Fruit fly (Drosophila melanogaster) whole organism, embryonic: ENCODE data around the gene CG7295.

Experiments used
- Atf-2 ChIP-seq: fragments of 200-800 bp; sonication (Bioruptor generic); optimal IDR thresholded peaks from 2 replicates; lab custom pipeline; 2016; ENCODE audit warnings: missing biosample characterization, missing genetic modification characterization
- CG10147 ChIP-seq: fragments of 200-800 bp; sonication (Bioruptor generic); optimal IDR thresholded peaks from 2 replicates; lab custom pipeline; 2019; ENCODE audit warnings: missing biosample characterization, mild to moderate bottlenecking, missing genetic modification characterization, moderate library complexity
- CG10462 ChIP-seq: fragments of 200-800 bp; sonication (Bioruptor generic); optimal IDR thresholded peaks from 2 replicates; lab custom pipeline; 2016; ENCODE audit warnings: missing biosample characterization, missing genetic modification characterization
- CG10959 ChIP-seq: fragments of 200-800 bp; sonication (Bioruptor generic); IDR thresholded peaks from 2 replicates; pipeline ENCODE4 v1.3.6; 2022; ENCODE audit warnings: missing biosample characterization, missing genetic modification characterization
- CG12219 ChIP-seq: fragments of 200-800 bp; sonication (Bioruptor generic); optimal IDR thresholded peaks from 3 replicates; lab custom pipeline; 2018; ENCODE audit warnings: missing biosample characterization, mild to moderate bottlenecking, missing genetic modification characterization
- CG13624 ChIP-seq: fragments of 200-800 bp; sonication (Bioruptor generic); optimal IDR thresholded peaks from 2 replicates; lab custom pipeline; 2016; ENCODE audit warnings: missing biosample characterization, missing genetic modification characterization
- CG14441 ChIP-seq: fragments of 200-800 bp; sonication (Bioruptor generic); IDR thresholded peaks from 2 replicates; pipeline ENCODE4 v1.3.6; 2022; ENCODE audit warnings: missing biosample characterization, missing genetic modification characterization
- CG15269 ChIP-seq: fragments of 200-800 bp; sonication (Bioruptor generic); optimal IDR thresholded peaks from 2 replicates; lab custom pipeline; 2018; ENCODE audit warnings: missing biosample characterization, mild to moderate bottlenecking, missing genetic modification characterization, moderate library complexity
- CG17912 ChIP-seq: fragments of 200-800 bp; sonication (Bioruptor generic); optimal IDR thresholded peaks from 2 replicates; lab custom pipeline; 2018; ENCODE audit warnings: missing biosample characterization, mild to moderate bottlenecking, missing genetic modification characterization
- CG18476 ChIP-seq: fragments of 200-800 bp; sonication (Bioruptor generic); optimal IDR thresholded peaks from 2 replicates; lab custom pipeline; 2016; ENCODE audit warnings: missing biosample characterization, mild to moderate bottlenecking, missing genetic modification characterization
- CG2712 ChIP-seq: fragments of 200-800 bp; optimal IDR thresholded peaks from 3 replicates; lab custom pipeline; 2019; ENCODE audit warnings: missing biosample characterization, mild to moderate bottlenecking, missing genetic modification characterization, moderate library complexity
- CG34224 ChIP-seq: fragments of 200-800 bp; sonication (Bioruptor generic); IDR thresholded peaks from 3 replicates; pipeline ENCODE4 v1.3.6; 2022; ENCODE audit warnings: missing biosample characterization, missing genetic modification characterization; ENCODE audit not compliant: partially characterized antibody
- CG3726 ChIP-seq: fragments of 200-800 bp; sonication (Bioruptor generic); IDR thresholded peaks from 3 replicates; pipeline ENCODE4, ENCODE4 v1.3.6; 2022; ENCODE audit warnings: missing biosample characterization, missing genetic modification characterization
- CG4707 ChIP-seq: fragments of 200-800 bp; sonication (Bioruptor generic); optimal IDR thresholded peaks from 2 replicates; lab custom pipeline; 2018; ENCODE audit warnings: missing biosample characterization, mild to moderate bottlenecking, missing genetic modification characterization, moderate library complexity
- CG8290 ChIP-seq, 3 experiments: fragments of 200-800 bp; sonication (Bioruptor generic); optimal IDR thresholded peaks; 2 replicates each; lab custom pipeline; 2016 to 2019; ENCODE audit warnings: missing biosample characterization in 3 of 3, missing genetic modification characterization in 3 of 3, mild to moderate bottlenecking in 2 of 3, moderate library complexity in 1 of 3
- CG9215 ChIP-seq: fragments of 200-800 bp; sonication (Bioruptor generic); IDR thresholded peaks from 2 replicates; pipeline ENCODE4 v1.3.6; 2022; ENCODE audit warnings: missing biosample characterization, missing genetic modification characterization
- CG9727 ChIP-seq: fragments of 200-800 bp; sonication (Bioruptor generic); optimal IDR thresholded peaks from 3 replicates; lab custom pipeline; 2017; ENCODE audit warnings: missing biosample characterization, mild to moderate bottlenecking, missing genetic modification characterization
- Dip2 ChIP-seq: fragments of 200-800 bp; sonication (Bioruptor generic); IDR thresholded peaks from 2 replicates; pipeline ENCODE4 v1.3.6; 2022; ENCODE audit warnings: missing biosample characterization, missing genetic modification characterization
- Hey ChIP-seq: fragments of 200-800 bp; sonication (Bioruptor generic); optimal IDR thresholded peaks from 3 replicates; lab custom pipeline; 2018; ENCODE audit warnings: missing biosample characterization, mild to moderate bottlenecking, missing genetic modification characterization
- Lpt ChIP-seq: fragments of >200 bp; optimal IDR thresholded peaks from 2 replicates; lab custom pipeline; 2018; ENCODE audit warnings: missing biosample characterization, missing genetic modification characterization
- MBD-R2 ChIP-seq: fragments of 200-800 bp; sonication (Bioruptor generic); IDR thresholded peaks from 2 replicates; pipeline ENCODE4 v1.3.6; 2022; ENCODE audit warnings: missing biosample characterization, missing genetic modification characterization
- Side ChIP-seq: fragments of 200-800 bp; sonication (Bioruptor generic); optimal IDR thresholded peaks from 2 replicates; lab custom pipeline; 2016; ENCODE audit warnings: missing biosample characterization, missing genetic modification characterization
- Sox100B ChIP-seq: fragments of 200-800 bp; sonication (Bioruptor generic); optimal IDR thresholded peaks from 3 replicates; lab custom pipeline; 2018; ENCODE audit warnings: missing biosample characterization, mild to moderate bottlenecking, missing genetic modification characterization
- Stat92E ChIP-seq, 3 experiments: fragments of >200 bp in 2 of 3; fragments of 200-800 bp in 1 of 3; sonication (Bioruptor generic) in 1 of 3; optimal IDR thresholded peaks; 2 replicates each; lab custom pipeline; 2017 to 2019; ENCODE audit warnings: missing biosample characterization in 3 of 3, missing genetic modification characterization in 3 of 3, mild to moderate bottlenecking in 1 of 3, moderate library complexity in 1 of 3
- TFAM ChIP-seq: fragments of 200-800 bp; sonication (Bioruptor generic); optimal IDR thresholded peaks from 2 replicates; lab custom pipeline; 2017; ENCODE audit warnings: missing biosample characterization, missing genetic modification characterization, inconsistent platforms
- abd-A ChIP-seq: fragments of 200-800 bp; sonication (Bioruptor generic); optimal IDR thresholded peaks from 3 replicates; lab custom pipeline; 2019; ENCODE audit warnings: missing biosample characterization, mild to moderate bottlenecking, missing genetic modification characterization, moderate library complexity
- al ChIP-seq: fragments of 200-800 bp; sonication (Bioruptor generic); IDR thresholded peaks from 2 replicates; pipeline ENCODE4 v1.3.6; 2022; ENCODE audit warnings: missing biosample characterization, missing genetic modification characterization
- ase ChIP-seq: fragments of 200-800 bp; sonication (Bioruptor generic); IDR thresholded peaks from 3 replicates; pipeline ENCODE4 v1.3.6; 2022; ENCODE audit warnings: missing biosample characterization, missing genetic modification characterization
- bbx ChIP-seq: fragments of 200-800 bp; sonication (Bioruptor generic); IDR thresholded peaks from 2 replicates; pipeline ENCODE4 v1.3.6; 2022; ENCODE audit warnings: missing biosample characterization, missing genetic modification characterization; ENCODE audit not compliant: partially characterized antibody
- bigmax ChIP-seq: fragments of 200-800 bp; sonication (Bioruptor generic); optimal IDR thresholded peaks from 2 replicates; lab custom pipeline; 2018; ENCODE audit warnings: missing biosample characterization, mild to moderate bottlenecking, missing genetic modification characterization
- bowl ChIP-seq: fragments of 200-800 bp; sonication (Bioruptor generic); IDR thresholded peaks from 2 replicates; pipeline ENCODE4 v1.3.6; 2022; ENCODE audit warnings: missing biosample characterization, missing genetic modification characterization
- cato ChIP-seq: fragments of 200-800 bp; sonication (Bioruptor generic); optimal IDR thresholded peaks from 2 replicates; lab custom pipeline; 2016; ENCODE audit warnings: missing biosample characterization, missing genetic modification characterization, borderline replicate concordance
- chn ChIP-seq: fragments of 200-800 bp; sonication (Bioruptor generic); optimal IDR thresholded peaks from 2 replicates; lab custom pipeline; 2016; ENCODE audit warnings: missing biosample characterization, missing genetic modification characterization
- cwo ChIP-seq: fragments of 200-800 bp; sonication (Bioruptor generic); optimal IDR thresholded peaks from 3 replicates; lab custom pipeline; 2017; ENCODE audit warnings: missing biosample characterization, missing genetic modification characterization, mild to moderate bottlenecking, moderate library complexity, missing genetic modification reagents
- gro ChIP-seq: fragments of 200-800 bp; sonication (Bioruptor generic); optimal IDR thresholded peaks from 2 replicates; lab custom pipeline; 2016; ENCODE audit warnings: missing biosample characterization, missing genetic modification characterization
- ken ChIP-seq: fragments of 200-800 bp; sonication (Bioruptor generic); IDR thresholded peaks from 3 replicates; pipeline ENCODE4 v1.3.6; 2022; ENCODE audit warnings: missing biosample characterization, missing genetic modification characterization
- lmd ChIP-seq: fragments of 200-800 bp; sonication (Bioruptor generic); IDR thresholded peaks from 2 replicates; pipeline ENCODE4 v1.3.6; 2022; ENCODE audit warnings: missing biosample characterization, missing genetic modification characterization
- lov ChIP-seq, 2 experiments: fragments of 200-800 bp in 1 of 2; fragments of >200 bp in 1 of 2; sonication (Bioruptor generic) in 1 of 2; IDR thresholded peaks in 1 of 2; optimal IDR thresholded peaks in 1 of 2; 2 replicates in 1 of 2; 3 replicates in 1 of 2; pipeline versions ENCODE4 v1.3.6 to Lab custom; 2017 to 2022; ENCODE audit warnings: missing biosample characterization in 1 of 2, missing genetic modification characterization in 1 of 2
- nerfin-2 ChIP-seq: fragments of 200-800 bp; sonication (Bioruptor generic); IDR thresholded peaks from 2 replicates; pipeline ENCODE4 v1.3.6; 2022; ENCODE audit warnings: missing biosample characterization, missing genetic modification characterization; ENCODE audit not compliant: partially characterized antibody
- nmo ChIP-seq: fragments of 200-800 bp; sonication (Bioruptor generic); optimal IDR thresholded peaks from 2 replicates; lab custom pipeline; 2018; ENCODE audit warnings: missing biosample characterization, mild to moderate bottlenecking, missing genetic modification characterization, moderate library complexity
- nom ChIP-seq: fragments of 200-800 bp; sonication (Bioruptor generic); optimal IDR thresholded peaks from 2 replicates; lab custom pipeline; 2017; ENCODE audit warnings: missing biosample characterization, missing genetic modification characterization, mild to moderate bottlenecking, moderate library complexity, missing genetic modification reagents
- sug ChIP-seq: fragments of 200-800 bp; optimal IDR thresholded peaks from 2 replicates; lab custom pipeline; 2019; ENCODE audit warnings: missing biosample characterization, mild to moderate bottlenecking, missing genetic modification characterization, moderate library complexity
- trem ChIP-seq: fragments of 200-800 bp; optimal IDR thresholded peaks from 3 replicates; lab custom pipeline; 2019; ENCODE audit warnings: missing biosample characterization, mild to moderate bottlenecking, missing genetic modification characterization, moderate library complexity
- unc-4 ChIP-seq: fragments of 200-800 bp; sonication (Bioruptor generic); IDR thresholded peaks from 2 replicates; pipeline ENCODE4 v1.3.6; 2022; ENCODE audit warnings: missing biosample characterization, missing genetic modification characterization; ENCODE audit not compliant: partially characterized antibody
- vnd ChIP-seq: fragments of 200-800 bp; sonication (Bioruptor generic); IDR thresholded peaks from 3 replicates; pipeline ENCODE4 v1.3.6; 2022; ENCODE audit warnings: missing biosample characterization, missing genetic modification characterization; ENCODE audit not compliant: partially characterized antibody
- vvl ChIP-seq: fragments of 200-800 bp; sonication (Bioruptor generic); IDR thresholded peaks from 2 replicates; pipeline ENCODE4 v1.3.6; 2022; ENCODE audit warnings: missing biosample characterization, missing genetic modification characterization
- zen2 ChIP-seq: fragments of 200-800 bp; sonication (Bioruptor generic); IDR thresholded peaks from 3 replicates; pipeline ENCODE4 v1.3.6; 2022; ENCODE audit warnings: missing biosample characterization, missing genetic modification characterization; ENCODE audit not compliant: partially characterized antibody

CG7295 gene

DNA sequence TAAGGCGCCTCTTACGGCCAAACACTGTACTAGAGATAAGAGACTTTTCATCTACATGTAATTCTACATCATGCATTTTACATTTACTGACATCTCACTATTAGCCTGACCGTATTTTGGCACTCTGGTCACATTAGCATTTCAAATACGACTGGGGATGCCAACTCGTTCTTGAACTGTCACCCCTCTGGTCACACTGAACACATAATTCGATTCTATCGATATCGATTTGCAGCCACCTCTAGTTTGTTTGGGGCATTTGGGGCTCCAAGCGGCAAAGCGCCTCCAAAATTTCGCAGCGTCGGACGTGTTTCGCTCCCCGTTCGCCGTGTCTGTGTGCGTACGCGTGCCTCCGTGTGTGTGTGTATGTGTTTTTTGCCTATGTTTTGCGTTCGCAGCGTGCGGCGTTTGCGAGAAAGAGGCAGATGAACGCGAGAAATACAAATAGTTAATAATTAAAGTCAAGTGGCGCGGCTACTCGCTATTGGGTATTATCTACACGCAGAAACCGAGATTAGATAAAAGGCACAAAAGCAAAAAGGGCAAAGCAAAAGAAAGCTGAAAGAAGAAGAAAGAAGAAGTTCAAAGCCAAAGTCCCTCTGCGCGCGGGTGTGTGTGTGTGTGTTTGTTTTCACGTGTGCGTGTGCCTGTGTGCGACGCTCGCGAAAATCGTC lies 14.9 kb downstream of the CG7295 start, which contains the start of gene Wdr62 (continued):
- no peak for TF ChIP-seq CG10147 (GFP tag; lab: Kevin White, UChicago)
- peak; percentile 67 for TF ChIP-seq sug (tag; lab: Kevin White, UChicago)
- peak; percentile 64 for TF ChIP-seq Hey
- TF ChIP-seq Atf-2 (GFP tag; lab: Kevin White, UChicago), result no peak
- TF ChIP-seq abd-A, result peak; percentile 85
- TF ChIP-seq TFAM, result no peak
- TF ChIP-seq CG8290 (GFP tag; optimal IDR thresholded peaks at IDR 0.05; lab: Kevin White, UChicago), result no peak
- peak in 1 of 2 experiments; percentile 92 for TF ChIP-seq CG8290 (tag; optimal IDR thresholded peaks at IDR 0.05; lab: Kevin White, UChicago)
- TF ChIP-seq Lpt (GFP tag; lab: Kevin White, UChicago), result no peak
- TF ChIP-seq cwo (GFP tag; lab: Kevin White, UChicago), result peak; percentile 71
- TF ChIP-seq CG15269 (tag; lab: Kevin White, UChicago), result peak; percentile 11
- TF ChIP-seq al (GFP tag; lab: Robert Waterston, UW), result no peak
- no peak for TF ChIP-seq lov (optimal IDR thresholded peaks at IDR 0.05; lab: Kevin White, UChicago)
- 0 out of 3 replicates have a peak, but pooled peaks have one; percentile 53 for TF ChIP-seq lov (GFP tag; IDR thresholded peaks at IDR 0.05; lab: Robert Waterston, UW)
- peak; percentile 23; the same call in 2 of the 3 replicates for TF ChIP-seq zen2 (GFP tag; lab: Robert Waterston, UW)
- no peak for TF ChIP-seq CG3726
- peak; percentile 62 for TF ChIP-seq CG13624 (GFP tag; lab: Kevin White, UChicago)
- TF ChIP-seq CG18476 (GFP tag; lab: Kevin White, UChicago), result no peak
- peak in 1 of 3 experiments; percentile 82 for TF ChIP-seq Stat92E (GFP tag; optimal IDR thresholded peaks at IDR 0.05; lab: Kevin White, UChicago)
- TF ChIP-seq vnd (GFP tag; lab: Robert Waterston, UW), result peak; percentile 34; the same call in 1 of the 3 replicates
- peak; percentile 60 for TF ChIP-seq nmo (GFP tag; lab: Kevin White, UChicago)
- peak; percentile 60 for TF ChIP-seq Side (GFP tag; lab: Kevin White, UChicago)
- peak; percentile 76 for TF ChIP-seq CG2712 (tag; lab: Kevin White, UChicago)
- peak; percentile 67; the same call in 2 of the 3 replicates for TF ChIP-seq CG34224 (GFP tag; lab: Robert Waterston, UW)
- no peak; the same call in 1 of the 2 replicates for TF ChIP-seq bowl (GFP tag; lab: Robert Waterston, UW)
- TF ChIP-seq nom (GFP tag; lab: Kevin White, UChicago), result peak; percentile 75
- TF ChIP-seq Sox100B (GFP tag; lab: Kevin White, UChicago), result no peak
- TF ChIP-seq CG10959 (GFP tag; lab: Robert Waterston, UW), result no peak
- TF ChIP-seq CG12219, result no peak
- TF ChIP-seq ase, result no peak
- no peak for TF ChIP-seq CG17912 (GFP tag; lab: Kevin White, UChicago)
- peak; percentile 85 for TF ChIP-seq vvl (GFP tag; lab: Robert Waterston, UW)
- no peak for TF ChIP-seq lmd (GFP tag; lab: Robert Waterston, UW)
- no peak for TF ChIP-seq CG14441 (GFP tag; lab: Robert Waterston, UW)
- peak; percentile 66 for TF ChIP-seq unc-4
- TF ChIP-seq Dip2 (GFP tag; lab: Robert Waterston, UW), result no peak
- no peak for TF ChIP-seq CG10462
- TF ChIP-seq bbx (GFP tag; lab: Robert Waterston, UW), result peak; percentile 88
- no peak for TF ChIP-seq cato (GFP tag; lab: Kevin White, UChicago)
- peak; percentile 85 for TF ChIP-seq gro (GFP tag; lab: Kevin White, UChicago)
- TF ChIP-seq MBD-R2 (GFP tag; lab: Robert Waterston, UW), result peak; percentile 63
- no peak for TF ChIP-seq CG9727
- no peak for TF ChIP-seq CG4707 (GFP tag; lab: Kevin White, UChicago)
- peak; percentile 32 for TF ChIP-seq bigmax (GFP tag; lab: Kevin White, UChicago)
- no peak for TF ChIP-seq CG9215
- TF ChIP-seq nerfin-2 (GFP tag; lab: Robert Waterston, UW), result 0 out of 2 replicates have a peak, but pooled peaks have one; percentile 25
- peak; percentile 100 for TF ChIP-seq trem (tag; lab: Kevin White, UChicago)
- 0 out of 3 replicates have a peak, but pooled peaks have one; percentile 51 for TF ChIP-seq ken (GFP tag; lab: Robert Waterston, UW)
- peak; percentile 19 for TF ChIP-seq chn (GFP tag; lab: Kevin White, UChicago)
